Worm (Caenorhabditis elegans) whole organism, L1 larva: Measurements from ENCODE around the gene fbxc-32.

Source experiments
- aly-2 ChIP-seq: fragments of 150-350 bp; optimal IDR thresholded peaks from 2 replicates; lab custom pipeline; 2014; ENCODE audit warnings: missing biosample characterization, missing genetic modification characterization
- ama-1 ChIP-seq: fragments of 150-350 bp; optimal IDR thresholded peaks from 2 replicates; lab custom pipeline; 2014
- hlh-4 ChIP-seq: sonication (generic microtip); optimal IDR thresholded peaks from 2 replicates; lab custom pipeline; 2016; ENCODE audit warnings: mild to moderate bottlenecking, missing genetic modification characterization, missing compliant biosample characterization
- mdl-1 ChIP-seq, 2 experiments: fragments of 150-350 bp; optimal IDR thresholded peaks; 2 replicates each; lab custom pipeline; 2014 to 2017; ENCODE audit warnings: missing biosample characterization in 2 of 2, missing genetic modification characterization in 2 of 2, inconsistent platforms in 1 of 2
- nhr-11 ChIP-seq: fragments of 150-350 bp; optimal IDR thresholded peaks from 2 replicates; lab custom pipeline; 2014; ENCODE audit warnings: missing biosample characterization, missing genetic modification characterization
- ztf-4 ChIP-seq: fragments of 150-350 bp; optimal IDR thresholded peaks from 2 replicates; lab custom pipeline; 2014; ENCODE audit warnings: missing biosample characterization, missing genetic modification characterization

ce11 chrII:917324-917723 lies 30.7 kb downstream of the fbxc-32 start, which contains the start of gene fbxc-30:
- no peak for TF ChIP-seq nhr-11 (tag; lab: Kevin White, UChicago)
- no peak for TF ChIP-seq ztf-4 (tag; lab: Kevin White, UChicago)
- no peak for TF ChIP-seq ama-1
- no peak for TF ChIP-seq aly-2
- no peak for TF ChIP-seq mdl-1 (tag; optimal IDR thresholded peaks at IDR 0.05; lab: Kevin White, UChicago)
- TF ChIP-seq hlh-4, result no peak
